Fruit fly (Drosophila melanogaster) whole organism, pupa: ENCODE measurements around the gene CheA7a.

ENCODE experiments used
- CG10348 ChIP-seq: fragments of 200-800 bp; sonication (Bioruptor generic); IDR thresholded peaks from 2 replicates; pipeline ENCODE4 v1.3.6; 2022; ENCODE audit warnings: missing biosample characterization, missing genetic modification characterization
- CG12605 ChIP-seq: fragments of 200-800 bp; sonication (Bioruptor generic); IDR thresholded peaks from 2 replicates; pipeline ENCODE4 v1.3.6; 2022; ENCODE audit warnings: missing biosample characterization, missing genetic modification characterization
- CG14655 ChIP-seq: fragments of 200-800 bp; sonication (Bioruptor generic); optimal IDR thresholded peaks from 3 replicates; lab custom pipeline; 2017; ENCODE audit warnings: mild to moderate bottlenecking, missing biosample characterization, missing genetic modification reagents, missing genetic modification characterization
- CG32121 ChIP-seq: fragments of 200-800 bp; sonication (Bioruptor generic); IDR thresholded peaks from 2 replicates; pipeline ENCODE4 v1.3.6; 2022; ENCODE audit warnings: missing biosample characterization, missing genetic modification characterization
- D1 ChIP-seq: fragments of 200-800 bp; sonication (Bioruptor generic); optimal IDR thresholded peaks from 2 replicates; lab custom pipeline; 2018; ENCODE audit warnings: missing biosample characterization, mild to moderate bottlenecking, missing genetic modification characterization, moderate library complexity

- TF ChIP-seq CG32121 (GFP tag; lab: Robert Waterston, UW) (no peak), CG12605 (no peak), D1 (tag; lab: Kevin White, UChicago) (no peak), CG14655 (no peak), CG10348 (GFP tag; lab: Robert Waterston, UW) (no peak)
Measured at dm6 chrX:7422577-7422976, 44.6 kb downstream of the CheA7a start.
